Fruit fly (Drosophila melanogaster): ENCODE results near the gene Tom40.

The Tom40 gene

dm6 chrX:7699584-7700238 lies 37.0 kb upstream of the Tom40 start:
- TF ChIP-seq CG17801 (GFP tag; optimal IDR thresholded peaks at IDR 0.05; ENCODE audit: partially characterized antibody): no peak

- TF ChIP-seq CG17801 (GFP tag; optimal IDR thresholded peaks at IDR 0.05; ENCODE audit: partially characterized antibody): peak; percentile 85
These were observed 36.4 kb upstream of the Tom40 start for dm6 chrX:7700239-7700793.

- peak; percentile 5 for TF ChIP-seq CG17801 (GFP tag; optimal IDR thresholded peaks at IDR 0.05; ENCODE audit: partially characterized antibody)
These were observed 35.2 kb upstream of the Tom40 start for dm6 chrX:7701282-7702078.

- TF ChIP-seq CG17801 (GFP tag; optimal IDR thresholded peaks at IDR 0.05; ENCODE audit: partially characterized antibody): peak; percentile 83
These were observed 34.4 kb upstream of the Tom40 start for dm6 chrX:7702160-7702907.

dm6 chrX:7703001-7703864 lies 33.5 kb upstream of the Tom40 start:
- peak; percentile 68 for TF ChIP-seq CG17801 (GFP tag; optimal IDR thresholded peaks at IDR 0.05; ENCODE audit: partially characterized antibody)

- no peak for TF ChIP-seq CG17801 (GFP tag; optimal IDR thresholded peaks at IDR 0.05; ENCODE audit: partially characterized antibody)
These were observed 32.9 kb upstream of the Tom40 start for dm6 chrX:7703865-7704221.

- no peak for TF ChIP-seq CG17801 (GFP tag; optimal IDR thresholded peaks at IDR 0.05; ENCODE audit: partially characterized antibody)
These were observed 32.2 kb upstream of the Tom40 start for dm6 chrX:7704262-7705174.

- peak; percentile 96 for TF ChIP-seq CG17801 (GFP tag; optimal IDR thresholded peaks at IDR 0.05; ENCODE audit: partially characterized antibody)
These were observed 31.3 kb upstream of the Tom40 start for dm6 chrX:7705175-7706097.

- TF ChIP-seq CG17801 (GFP tag; optimal IDR thresholded peaks at IDR 0.05; ENCODE audit: partially characterized antibody): peak; percentile 99
These were observed 30.0 kb upstream of the Tom40 start for dm6 chrX:7706398-7707349.

- TF ChIP-seq CG17801 (GFP tag; optimal IDR thresholded peaks at IDR 0.05; ENCODE audit: partially characterized antibody): no peak
These were observed 29.1 kb upstream of the Tom40 start for dm6 chrX:7707350-7708241.
